Worm (Caenorhabditis elegans) whole organism, young adult: Measurements from ENCODE around the gene ver-4.
A peak's percentile ranks its signal among the peaks of the same experiment; 100 is the strongest.

Source experiments
- B0261.1 ChIP-seq: sonication (generic microtip); optimal IDR thresholded peaks from 2 replicates; lab custom pipeline; 2016; ENCODE audit warnings: mild to moderate bottlenecking, missing genetic modification characterization, moderate library complexity, missing compliant biosample characterization
- F39B2.1 ChIP-seq: fragments of 200-800 bp; sonication (Bioruptor generic); IDR thresholded peaks from 2 replicates; pipeline ENCODE4 v1.3.6; 2022; ENCODE audit warnings: missing genetic modification reagents, missing genetic modification characterization, missing compliant biosample characterization
- F55B11.4 ChIP-seq: sonication (generic microtip); optimal IDR thresholded peaks from 2 replicates; lab custom pipeline; 2016; ENCODE audit warnings: missing compliant biosample characterization, missing genetic modification characterization, borderline replicate concordance; ENCODE audit not compliant: insufficient read depth
- F57C9.4 ChIP-seq: sonication (generic microtip); optimal IDR thresholded peaks from 2 replicates; lab custom pipeline; 2017; ENCODE audit warnings: mild to moderate bottlenecking, missing genetic modification characterization, missing compliant biosample characterization
- K11D2.4 ChIP-seq: fragments of 200-800 bp; sonication (Bioruptor generic); IDR thresholded peaks from 2 replicates; pipeline ENCODE4 v1.3.6; 2022; ENCODE audit warnings: missing genetic modification reagents, missing genetic modification characterization, missing compliant biosample characterization
- K12H6.12 ChIP-seq: fragments of 200-800 bp; sonication (Bioruptor generic); optimal IDR thresholded peaks from 2 replicates; lab custom pipeline; 2018; ENCODE audit warnings: mild to moderate bottlenecking, missing genetic modification characterization, missing compliant biosample characterization
- T07F8.4 ChIP-seq: sonication (generic microtip); optimal IDR thresholded peaks from 2 replicates; lab custom pipeline; 2016; ENCODE audit warnings: mild to moderate bottlenecking, missing genetic modification characterization, moderate library complexity, missing compliant biosample characterization
- T26A5.8 ChIP-seq: sonication (generic microtip); optimal IDR thresholded peaks from 2 replicates; lab custom pipeline; 2016; ENCODE audit warnings: missing genetic modification characterization, missing compliant biosample characterization
- Y53F4B.3 ChIP-seq: fragments of 200-800 bp; sonication (Bioruptor generic); IDR thresholded peaks from 2 replicates; pipeline ENCODE4 v1.3.6; 2022; ENCODE audit warnings: missing genetic modification reagents, missing genetic modification characterization, missing compliant biosample characterization
- Y56A3A.18 ChIP-seq: fragments of 200-800 bp; sonication (Bioruptor generic); IDR thresholded peaks from 2 replicates; pipeline ENCODE4 v1.3.6; 2022; ENCODE audit warnings: missing genetic modification reagents, missing genetic modification characterization, missing compliant biosample characterization
- Y79H2A.3 ChIP-seq: fragments of 200-800 bp; sonication (Bioruptor generic); conservative IDR thresholded peaks from 2 replicates; pipeline ENCODE4 v1.3.6; 2022; ENCODE audit warnings: missing genetic modification reagents, missing genetic modification characterization, missing compliant biosample characterization
- akir-1 ChIP-seq: fragments of 200-800 bp; sonication (Bioruptor generic); optimal IDR thresholded peaks from 2 replicates; lab custom pipeline; 2018; ENCODE audit warnings: mild to moderate bottlenecking, missing genetic modification characterization, moderate library complexity, missing compliant biosample characterization
- attf-5 ChIP-seq: fragments of 200-800 bp; sonication (Bioruptor generic); optimal IDR thresholded peaks from 2 replicates; lab custom pipeline; 2018; ENCODE audit warnings: mild to moderate bottlenecking, missing genetic modification characterization, missing compliant biosample characterization
- bed-1 ChIP-seq: fragments of 200-800 bp; sonication (Bioruptor generic); IDR thresholded peaks from 2 replicates; pipeline ENCODE4 v1.3.6; 2022; ENCODE audit warnings: missing genetic modification reagents, missing genetic modification characterization, missing compliant biosample characterization
- bed-2 ChIP-seq: fragments of 200-800 bp; sonication (Bioruptor generic); IDR thresholded peaks from 2 replicates; pipeline ENCODE4 v1.3.6; 2022; ENCODE audit warnings: missing genetic modification reagents, missing genetic modification characterization, missing compliant biosample characterization
- cebp-1 ChIP-seq, 2 experiments: fragments of 200-800 bp in 1 of 2; sonication (Bioruptor generic) in 1 of 2; sonication (generic microtip) in 1 of 2; IDR thresholded peaks in 1 of 2; optimal IDR thresholded peaks in 1 of 2; 2 replicates each; pipeline versions ENCODE4 v1.3.6 to Lab custom; 2017 to 2022; ENCODE audit warnings: missing compliant biosample characterization in 2 of 2, missing genetic modification characterization in 2 of 2, mild to moderate bottlenecking in 1 of 2, missing genetic modification reagents in 1 of 2, moderate library complexity in 1 of 2
- chd-7 ChIP-seq: sonication (generic microtip); optimal IDR thresholded peaks from 2 replicates; lab custom pipeline; 2016; ENCODE audit warnings: mild to moderate bottlenecking, missing genetic modification characterization, moderate library complexity, missing compliant biosample characterization
- dox-1 ChIP-seq: fragments of 200-800 bp; sonication (Bioruptor generic); IDR thresholded peaks from 2 replicates; pipeline ENCODE4 v1.3.6; 2022; ENCODE audit warnings: missing genetic modification reagents, missing genetic modification characterization, missing compliant biosample characterization
- egl-44 ChIP-seq: fragments of 200-800 bp; sonication (Bioruptor generic); IDR thresholded peaks from 2 replicates; pipeline ENCODE4 v1.3.6; 2022; ENCODE audit warnings: missing genetic modification reagents, missing genetic modification characterization, missing compliant biosample characterization
- egrh-3 ChIP-seq: fragments of 200-800 bp; sonication (Bioruptor generic); IDR thresholded peaks from 2 replicates; pipeline ENCODE4 v1.3.6; 2022; ENCODE audit warnings: missing genetic modification reagents, missing genetic modification characterization, missing compliant biosample characterization
- hlh-26 ChIP-seq: fragments of 200-800 bp; sonication (Bioruptor generic); conservative IDR thresholded peaks from 2 replicates; pipeline ENCODE4 v1.3.6; 2022; ENCODE audit warnings: missing genetic modification reagents, missing genetic modification characterization, missing compliant biosample characterization
- hmg-20 ChIP-seq: fragments of 200-800 bp; sonication (Bioruptor generic); IDR thresholded peaks from 2 replicates; pipeline ENCODE4 v1.3.6; 2022; ENCODE audit warnings: missing genetic modification reagents, missing genetic modification characterization, missing compliant biosample characterization
- hrde-1 ChIP-seq: sonication (generic microtip); optimal IDR thresholded peaks from 2 replicates; lab custom pipeline; 2016; ENCODE audit warnings: missing genetic modification characterization, mild to moderate bottlenecking, missing compliant biosample characterization, moderate library complexity, missing genotype, missing genetic modification reagents, borderline replicate concordance
- lin-40 ChIP-seq: sonication (generic microtip); optimal IDR thresholded peaks from 2 replicates; lab custom pipeline; 2016; ENCODE audit warnings: missing genetic modification characterization, mild to moderate bottlenecking, missing compliant biosample characterization, missing genotype, missing genetic modification reagents
- lin-54 ChIP-seq: fragments of 200-800 bp; sonication (Bioruptor generic); optimal IDR thresholded peaks from 2 replicates; lab custom pipeline; 2018; ENCODE audit warnings: mild to moderate bottlenecking, missing genetic modification characterization, missing compliant biosample characterization
- madf-10 ChIP-seq: sonication (generic microtip); optimal IDR thresholded peaks from 2 replicates; lab custom pipeline; 2016; ENCODE audit warnings: mild to moderate bottlenecking, missing genetic modification characterization, missing compliant biosample characterization
- mcd-1 ChIP-seq: fragments of 200-800 bp; sonication (Bioruptor generic); IDR thresholded peaks from 2 replicates; pipeline ENCODE4 v1.3.6; 2022; ENCODE audit warnings: missing genetic modification reagents, missing genetic modification characterization, missing compliant biosample characterization
- mxl-1 ChIP-seq: sonication (generic microtip); optimal IDR thresholded peaks from 2 replicates; lab custom pipeline; 2016; ENCODE audit warnings: missing genetic modification characterization, missing compliant biosample characterization
- nfya-1 ChIP-seq: sonication (generic microtip); optimal IDR thresholded peaks from 2 replicates; lab custom pipeline; 2017; ENCODE audit warnings: antibody characterized with exemption, missing compliant biosample characterization, missing genetic modification characterization, borderline replicate concordance; ENCODE audit not compliant: insufficient read depth
- nhr-80 ChIP-seq: sonication (generic microtip); optimal IDR thresholded peaks from 2 replicates; lab custom pipeline; 2016; ENCODE audit warnings: missing genetic modification characterization, missing compliant biosample characterization
- pha-4 ChIP-seq: fragments of 150-350 bp; sonication (generic microtip); optimal IDR thresholded peaks from 2 replicates; lab custom pipeline; 2014; ENCODE audit warnings: missing biosample characterization, missing genetic modification reagents, missing genetic modification characterization
- rcor-1 ChIP-seq: fragments of 200-800 bp; sonication (Bioruptor generic); IDR thresholded peaks from 2 replicates; pipeline ENCODE4 v1.3.6; 2022; ENCODE audit warnings: missing genetic modification reagents, missing genetic modification characterization, missing compliant biosample characterization
- somi-1 ChIP-seq: fragments of 200-800 bp; sonication (Bioruptor generic); optimal IDR thresholded peaks from 2 replicates; lab custom pipeline; 2018; ENCODE audit warnings: mild to moderate bottlenecking, missing genetic modification characterization, missing compliant biosample characterization
- tlf-1 ChIP-seq: fragments of 200-800 bp; sonication (Bioruptor generic); optimal IDR thresholded peaks from 2 replicates; lab custom pipeline; 2018; ENCODE audit warnings: mild to moderate bottlenecking, missing genetic modification characterization, missing compliant biosample characterization
- unc-130 ChIP-seq: sonication (generic microtip); optimal IDR thresholded peaks from 2 replicates; lab custom pipeline; 2016; ENCODE audit warnings: missing genetic modification reagents, missing genetic modification characterization, missing compliant biosample characterization
- unc-62 ChIP-seq: fragments of 150-350 bp; optimal IDR thresholded peaks from 2 replicates; lab custom pipeline; 2014; ENCODE audit warnings: missing biosample characterization, missing genetic modification reagents, missing genetic modification characterization
- xnd-1 ChIP-seq: sonication (generic microtip); optimal IDR thresholded peaks from 2 replicates; lab custom pipeline; 2016; ENCODE audit warnings: missing genotype, missing genetic modification reagents, missing genetic modification characterization, missing compliant biosample characterization
- zfh-2 ChIP-seq: fragments of 200-800 bp; sonication (Bioruptor generic); conservative IDR thresholded peaks from 2 replicates; pipeline ENCODE4 v1.3.6; 2022; ENCODE audit warnings: missing genetic modification reagents, missing genetic modification characterization, missing compliant biosample characterization
- ztf-25 ChIP-seq: fragments of 200-800 bp; sonication (Bioruptor generic); IDR thresholded peaks from 2 replicates; pipeline ENCODE4 v1.3.6; 2022; ENCODE audit warnings: missing genetic modification reagents, missing genetic modification characterization, missing compliant biosample characterization
- ztf-28 ChIP-seq: fragments of 200-800 bp; sonication (Bioruptor generic); IDR thresholded peaks from 2 replicates; pipeline ENCODE4 v1.3.6; 2022; ENCODE audit warnings: missing genetic modification reagents, missing genetic modification characterization, missing compliant biosample characterization
- ztf-3 ChIP-seq: fragments of 200-800 bp; sonication (Bioruptor generic); optimal IDR thresholded peaks from 2 replicates; lab custom pipeline; 2018; ENCODE audit warnings: mild to moderate bottlenecking, missing genetic modification characterization, missing compliant biosample characterization

ver-4 gene

ce11 chrX:11034430-11035117 lies 52.4 kb downstream of the ver-4 start:
- TF ChIP-seq chd-7 (tag; lab: Kevin White, UChicago): no peak
- no peak for TF ChIP-seq K11D2.4 (GFP tag; lab: Robert Waterston, UW)
- TF ChIP-seq hlh-26 (GFP tag; lab: Robert Waterston, UW): no peak
- peak; percentile 7 for TF ChIP-seq K12H6.12 (tag; lab: Kevin White, UChicago)
- TF ChIP-seq nfya-1: no peak
- TF ChIP-seq T26A5.8 (tag; lab: Kevin White, UChicago): no peak
- TF ChIP-seq bed-2 (GFP tag; lab: Robert Waterston, UW): no peak
- no peak for TF ChIP-seq F57C9.4 (tag; lab: Kevin White, UChicago)
- no peak for TF ChIP-seq akir-1 (GFP tag; lab: Kevin White, UChicago)
- TF ChIP-seq pha-4 (tag; lab: Kevin White, UChicago): no peak
- TF ChIP-seq B0261.1: no peak
- TF ChIP-seq hmg-20: 0 out of 2 replicates have a peak, but pooled peaks have one; percentile 29
- TF ChIP-seq egrh-3 (GFP tag; lab: Robert Waterston, UW): peak; percentile 27; the same call in 1 of the 2 replicates
- no peak for TF ChIP-seq mcd-1
- no peak for TF ChIP-seq ztf-3 (GFP tag; lab: Kevin White, UChicago)
- TF ChIP-seq mxl-1 (tag; lab: Kevin White, UChicago): no peak
- no peak for TF ChIP-seq tlf-1 (GFP tag; lab: Kevin White, UChicago)
- TF ChIP-seq F39B2.1 (GFP tag; lab: Robert Waterston, UW): no peak
- peak; percentile 88 for TF ChIP-seq zfh-2 (GFP tag; lab: Robert Waterston, UW)
- 0 out of 2 replicates have a peak, but pooled peaks have one; percentile 28 for TF ChIP-seq dox-1 (GFP tag; lab: Robert Waterston, UW)
- no peak for TF ChIP-seq bed-1 (GFP tag; lab: Robert Waterston, UW)
- no peak for TF ChIP-seq ztf-25 (GFP tag; lab: Robert Waterston, UW)
- no peak for TF ChIP-seq F55B11.4 (tag; lab: Kevin White, UChicago)
- TF ChIP-seq lin-40 (tag; lab: Kevin White, UChicago): peak; percentile 18
- no peak for TF ChIP-seq unc-130 (GFP tag; lab: Kevin White, UChicago)
- no peak for TF ChIP-seq rcor-1 (GFP tag; lab: Robert Waterston, UW)
- no peak for TF ChIP-seq madf-10 (tag; lab: Kevin White, UChicago)
- TF ChIP-seq unc-62 (GFP tag; lab: Kevin White, UChicago): no peak
- no peak for TF ChIP-seq cebp-1 (GFP tag; IDR thresholded peaks at IDR 0.05; lab: Robert Waterston, UW)
- peak; percentile 27 for TF ChIP-seq cebp-1 (tag; optimal IDR thresholded peaks at IDR 0.05; lab: Kevin White, UChicago)
- peak; percentile 23 for TF ChIP-seq nhr-80 (tag; lab: Kevin White, UChicago)
- TF ChIP-seq, all 124 proteins: peak for 8

DNA sequence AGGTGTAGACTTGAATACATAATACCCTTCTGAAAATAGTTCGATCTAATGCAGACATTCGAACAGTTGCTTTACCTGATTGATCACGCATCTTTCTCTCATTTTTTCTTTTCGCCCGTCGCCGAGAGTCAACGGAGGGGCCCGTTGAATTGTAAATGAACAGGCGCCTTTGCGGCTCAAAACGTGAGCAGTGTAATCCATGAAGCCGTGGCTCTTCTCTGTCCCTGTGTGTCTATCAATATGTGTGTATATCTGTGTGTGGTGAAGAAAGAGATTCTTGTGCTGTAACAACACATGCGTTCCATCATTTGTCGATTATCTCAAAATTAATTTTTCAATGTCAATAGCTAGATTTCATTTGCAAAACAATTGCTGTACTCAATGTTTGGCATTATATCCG lies 53.4 kb downstream of the ver-4 start:
- TF ChIP-seq hrde-1 (tag; lab: Kevin White, UChicago): no peak
- TF ChIP-seq Y79H2A.3: no peak
- no peak for TF ChIP-seq unc-62 (GFP tag; lab: Kevin White, UChicago)
- no peak for TF ChIP-seq T07F8.4 (tag; lab: Kevin White, UChicago)
- TF ChIP-seq ztf-25 (GFP tag; lab: Robert Waterston, UW): no peak
- TF ChIP-seq Y56A3A.18 (GFP tag; lab: Robert Waterston, UW): no peak
- TF ChIP-seq somi-1 (GFP tag; lab: Kevin White, UChicago): no peak
- no peak for TF ChIP-seq ztf-28 (GFP tag; lab: Robert Waterston, UW)
- TF ChIP-seq ztf-3 (GFP tag; lab: Kevin White, UChicago): no peak
- TF ChIP-seq lin-54 (GFP tag; lab: Kevin White, UChicago): no peak
- TF ChIP-seq egl-44 (GFP tag; lab: Robert Waterston, UW): no peak
- TF ChIP-seq xnd-1 (tag; lab: Kevin White, UChicago): no peak
- TF ChIP-seq attf-5 (GFP tag; lab: Kevin White, UChicago): no peak
- TF ChIP-seq Y53F4B.3 (GFP tag; lab: Robert Waterston, UW): no peak
- no peak for TF ChIP-seq bed-1 (GFP tag; lab: Robert Waterston, UW)
- TF ChIP-seq nhr-80 (tag; lab: Kevin White, UChicago): no peak
